Worm (Caenorhabditis elegans) whole organism, L2 larva: Measurements from ENCODE around the gene dsl-5.

Experiments used
- alr-1 ChIP-seq: fragments of 150-350 bp; optimal IDR thresholded peaks from 2 replicates; lab custom pipeline; 2014; ENCODE audit warnings: missing biosample characterization, missing genetic modification characterization
- ceh-82 ChIP-seq: fragments of 150-350 bp; optimal IDR thresholded peaks from 2 replicates; lab custom pipeline; 2014; ENCODE audit warnings: missing biosample characterization, missing genetic modification characterization
- elt-1 ChIP-seq: fragments of 150-350 bp; optimal IDR thresholded peaks from 2 replicates; lab custom pipeline; 2014; ENCODE audit warnings: missing biosample characterization, missing genetic modification characterization
- fos-1 ChIP-seq: fragments of 150-350 bp; optimal IDR thresholded peaks from 2 replicates; lab custom pipeline; 2014; ENCODE audit warnings: missing biosample characterization, missing genetic modification characterization
- lin-13 ChIP-seq: fragments of 150-350 bp; optimal IDR thresholded peaks from 2 replicates; lab custom pipeline; 2014; ENCODE audit warnings: missing biosample characterization, missing genetic modification reagents, missing genetic modification characterization
- lsy-2 ChIP-seq, 2 experiments: fragments of 150-350 bp in 1 of 2; sonication (generic microtip) in 1 of 2; optimal IDR thresholded peaks; 2 replicates each; lab custom pipeline; 2014 to 2017; ENCODE audit warnings: missing biosample characterization in 2 of 2, missing genetic modification characterization in 2 of 2
- nhr-11 ChIP-seq: fragments of 150-350 bp; optimal IDR thresholded peaks from 2 replicates; lab custom pipeline; 2014; ENCODE audit warnings: missing biosample characterization, missing genetic modification characterization
- nhr-237 ChIP-seq: fragments of 150-350 bp; optimal IDR thresholded peaks from 2 replicates; lab custom pipeline; 2014; ENCODE audit warnings: missing biosample characterization, missing genetic modification characterization
- nhr-77 ChIP-seq: fragments of 150-350 bp; optimal IDR thresholded peaks from 2 replicates; lab custom pipeline; 2014; ENCODE audit warnings: missing biosample characterization, missing genetic modification characterization
- snpc-4 ChIP-seq: fragments of 150-350 bp; optimal IDR thresholded peaks from 2 replicates; lab custom pipeline; 2014; ENCODE audit warnings: missing biosample characterization, missing genetic modification characterization
- unc-62 ChIP-seq: fragments of 150-350 bp; optimal IDR thresholded peaks from 2 replicates; lab custom pipeline; 2014; ENCODE audit warnings: missing biosample characterization, missing genetic modification reagents, missing genetic modification characterization
- zag-1 ChIP-seq: fragments of 150-350 bp; optimal IDR thresholded peaks from 2 replicates; lab custom pipeline; 2014; ENCODE audit warnings: missing biosample characterization, missing genetic modification characterization
- ztf-11 ChIP-seq: sonication (generic microtip); optimal IDR thresholded peaks from 2 replicates; lab custom pipeline; 2017; ENCODE audit warnings: missing biosample characterization, missing genetic modification characterization

ce11 chrIV:11570200-11570599 is 50.6 kb downstream of the dsl-5 start, which contains the start of gene srgp-1:
- TF ChIP-seq zag-1, result no peak
- TF ChIP-seq snpc-4 (tag; lab: Kevin White, UChicago), result no peak
- TF ChIP-seq ztf-11 (tag; lab: Kevin White, UChicago), result no peak
- TF ChIP-seq ceh-82 (tag; lab: Kevin White, UChicago), result no peak
- no peak for TF ChIP-seq alr-1 (tag; lab: Kevin White, UChicago)
- TF ChIP-seq nhr-237 (tag; lab: Kevin White, UChicago), result no peak
- no peak for TF ChIP-seq lsy-2 (tag; optimal IDR thresholded peaks at IDR 0.05; lab: Kevin White, UChicago)
- TF ChIP-seq lin-13, result no peak
- no peak for TF ChIP-seq fos-1 (tag; lab: Kevin White, UChicago)
- TF ChIP-seq elt-1, result no peak
- TF ChIP-seq unc-62, result no peak
- TF ChIP-seq nhr-11 (tag; lab: Kevin White, UChicago), result no peak
- no peak for TF ChIP-seq nhr-77 (tag; lab: Kevin White, UChicago)
